Worm (Caenorhabditis elegans) whole organism, early embryonic: ENCODE data around the gene B0280.11.
A peak's percentile ranks its signal among the peaks of the same experiment; 100 is the strongest.

Source experiments
- B0310.2 ChIP-seq: sonication (generic microtip); optimal IDR thresholded peaks from 2 replicates; lab custom pipeline; 2016; ENCODE audit warnings: mild to moderate bottlenecking, missing genetic modification characterization, missing compliant biosample characterization
- F13C5.2 ChIP-seq: sonication (generic microtip); optimal IDR thresholded peaks from 2 replicates; lab custom pipeline; 2017; ENCODE audit warnings: mild to moderate bottlenecking, missing genetic modification characterization, inconsistent platforms, missing compliant biosample characterization
- aly-1 ChIP-seq: sonication (generic microtip); optimal IDR thresholded peaks from 2 replicates; lab custom pipeline; 2016; ENCODE audit warnings: missing genetic modification characterization, missing compliant biosample characterization
- ama-1 ChIP-seq: fragments of 150-350 bp; optimal IDR thresholded peaks from 2 replicates; lab custom pipeline; 2014
- ceh-13 ChIP-seq: fragments of 200-800 bp; sonication (Bioruptor generic); optimal IDR thresholded peaks from 2 replicates; lab custom pipeline; 2018; ENCODE audit warnings: mild to moderate bottlenecking, missing genetic modification characterization, missing compliant biosample characterization
- ceh-36 ChIP-seq: sonication (generic microtip); optimal IDR thresholded peaks from 2 replicates; lab custom pipeline; 2016; ENCODE audit warnings: missing genetic modification characterization, inconsistent platforms, missing compliant biosample characterization
- ets-7 ChIP-seq: sonication (generic microtip); optimal IDR thresholded peaks from 2 replicates; lab custom pipeline; 2016; ENCODE audit warnings: missing genotype, missing genetic modification characterization, missing compliant biosample characterization
- flt-1 ChIP-seq: fragments of 200-800 bp; sonication (Bioruptor generic); IDR thresholded peaks from 2 replicates; pipeline ENCODE4 v1.3.6; 2022; ENCODE audit warnings: missing genetic modification characterization, missing compliant biosample characterization
- hmbx-1 ChIP-seq: sonication (generic microtip); optimal IDR thresholded peaks from 2 replicates; lab custom pipeline; 2016; ENCODE audit warnings: mild to moderate bottlenecking, missing genetic modification characterization, missing compliant biosample characterization
- hmg-4 ChIP-seq: fragments of 200-800 bp; sonication (Bioruptor generic); optimal IDR thresholded peaks from 2 replicates; lab custom pipeline; 2018; ENCODE audit warnings: mild to moderate bottlenecking, missing genetic modification characterization, missing compliant biosample characterization
- hnd-1 ChIP-seq: sonication (generic microtip); optimal IDR thresholded peaks from 2 replicates; lab custom pipeline; 2016; ENCODE audit warnings: missing genetic modification characterization, missing compliant biosample characterization
- pes-1 ChIP-seq: fragments of 200-800 bp; sonication (Bioruptor generic); IDR thresholded peaks from 2 replicates; pipeline ENCODE4 v1.3.6; 2022; ENCODE audit warnings: missing genetic modification reagents, missing genetic modification characterization, missing compliant biosample characterization
- scrt-1 ChIP-seq: fragments of 200-800 bp; sonication (Bioruptor generic); IDR thresholded peaks from 2 replicates; pipeline ENCODE4 v1.3.6; 2022; ENCODE audit warnings: missing genetic modification characterization, missing compliant biosample characterization
- sea-1 ChIP-seq: fragments of 200-800 bp; sonication (Bioruptor generic); conservative IDR thresholded peaks from 2 replicates; pipeline ENCODE4 v1.3.6; 2022; ENCODE audit warnings: missing genetic modification characterization, missing compliant biosample characterization
- tbx-11 ChIP-seq: fragments of 200-800 bp; sonication (Bioruptor generic); IDR thresholded peaks from 2 replicates; pipeline ENCODE4 v1.3.6; 2022; ENCODE audit warnings: missing genetic modification characterization, missing compliant biosample characterization
- tbx-37 ChIP-seq: fragments of 200-800 bp; sonication (Bioruptor generic); conservative IDR thresholded peaks from 2 replicates; pipeline ENCODE4 v1.3.6; 2022; ENCODE audit warnings: missing genetic modification reagents, missing genetic modification characterization, missing compliant biosample characterization
- tra-4 ChIP-seq: sonication (generic microtip); optimal IDR thresholded peaks from 2 replicates; lab custom pipeline; 2017; ENCODE audit warnings: missing genetic modification characterization, missing compliant biosample characterization

B0280.11 gene

DNA sequence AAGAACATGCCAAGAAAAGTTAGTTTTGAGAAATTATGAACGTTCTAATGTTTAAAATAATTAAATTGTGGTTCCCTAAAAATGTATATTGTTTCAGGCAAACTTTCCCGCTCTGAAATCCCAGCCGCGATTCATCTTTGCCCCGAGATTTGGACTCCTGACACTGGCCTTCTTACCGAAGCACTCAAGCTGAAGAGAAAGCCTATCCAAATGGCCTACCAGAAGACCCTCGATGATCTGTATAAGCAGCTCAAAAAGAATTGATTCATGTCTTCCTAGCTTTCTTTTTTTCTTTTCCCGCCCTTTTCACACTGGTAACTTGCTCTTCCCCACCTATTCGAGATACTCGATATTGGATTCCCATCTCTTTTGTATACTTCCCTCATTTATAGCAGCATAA lies 32.0 kb upstream of the B0280.11 start:
- TF ChIP-seq scrt-1 (GFP tag; lab: Robert Waterston, UW) (no peak), tra-4 (tag; lab: Kevin White, UChicago) (no peak), pes-1 (GFP tag; lab: Robert Waterston, UW) (no peak), B0310.2 (no peak), flt-1 (GFP tag; lab: Robert Waterston, UW) (no peak), ceh-13 (GFP tag; lab: Kevin White, UChicago) (no peak), tbx-11 (no peak), ceh-36 (no peak), ama-1 (lab: Kevin White, UChicago) (no peak), ets-7 (tag; lab: Kevin White, UChicago) (no peak)

DNA sequence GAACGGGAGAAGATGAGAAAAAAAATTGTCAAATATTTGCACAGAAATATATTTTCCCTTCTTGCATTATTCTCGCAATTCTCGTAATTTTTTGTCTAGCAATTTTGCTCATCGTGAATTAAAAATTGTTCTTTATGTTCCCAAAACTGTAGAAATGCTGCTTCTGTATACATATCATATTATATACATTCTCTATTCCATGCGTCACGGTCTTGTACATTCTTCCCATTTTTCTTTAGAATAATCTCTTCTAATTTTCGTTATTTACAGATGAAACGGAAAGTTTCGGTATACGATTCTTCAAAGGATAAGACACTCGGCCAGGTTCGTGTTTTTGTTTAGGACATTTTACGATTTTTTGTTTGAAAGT lies 29.5 kb upstream of the B0280.11 start, which contains the start of gene acs-4:
acs-4 (plus strand) TSS at position 271 of the 370 bp plus-strand sequence.
- TF ChIP-seq ceh-36 (no peak), tra-4 (tag; lab: Kevin White, UChicago) (no peak), F13C5.2 (no peak), flt-1 (GFP tag; lab: Robert Waterston, UW) (no peak), ama-1 (lab: Kevin White, UChicago) (no peak), hmg-4 (GFP tag; lab: Kevin White, UChicago) (no peak), scrt-1 (GFP tag; lab: Robert Waterston, UW) (no peak), sea-1 (no peak), pes-1 (GFP tag; lab: Robert Waterston, UW) (no peak), B0310.2 (no peak), ceh-13 (GFP tag; lab: Kevin White, UChicago) (no peak), tbx-11 (no peak), ets-7 (tag; lab: Kevin White, UChicago) (no peak), hmbx-1 (tag; lab: Kevin White, UChicago) (no peak), hnd-1 (no peak), aly-1 (tag; lab: Kevin White, UChicago) (no peak)

- TF ChIP-seq tbx-11 (no peak), B0310.2 (no peak), hmg-4 (GFP tag; lab: Kevin White, UChicago) (no peak), pes-1 (GFP tag; lab: Robert Waterston, UW) (no peak), ceh-13 (GFP tag; lab: Kevin White, UChicago) (no peak), tra-4 (tag; lab: Kevin White, UChicago) (no peak), F13C5.2 (no peak), hmbx-1 (tag; lab: Kevin White, UChicago) (no peak), ceh-36 (no peak), ama-1 (lab: Kevin White, UChicago) (no peak), scrt-1 (GFP tag; lab: Robert Waterston, UW) (no peak), hnd-1 (no peak), sea-1 (no peak), tbx-37 (no peak), flt-1 (GFP tag; lab: Robert Waterston, UW) (no peak), ets-7 (tag; lab: Kevin White, UChicago) (no peak), aly-1 (tag; lab: Kevin White, UChicago) (no peak)
These were observed 28.8 kb upstream of the B0280.11 start for ce11 chrIII:7166664-7167567.

DNA sequence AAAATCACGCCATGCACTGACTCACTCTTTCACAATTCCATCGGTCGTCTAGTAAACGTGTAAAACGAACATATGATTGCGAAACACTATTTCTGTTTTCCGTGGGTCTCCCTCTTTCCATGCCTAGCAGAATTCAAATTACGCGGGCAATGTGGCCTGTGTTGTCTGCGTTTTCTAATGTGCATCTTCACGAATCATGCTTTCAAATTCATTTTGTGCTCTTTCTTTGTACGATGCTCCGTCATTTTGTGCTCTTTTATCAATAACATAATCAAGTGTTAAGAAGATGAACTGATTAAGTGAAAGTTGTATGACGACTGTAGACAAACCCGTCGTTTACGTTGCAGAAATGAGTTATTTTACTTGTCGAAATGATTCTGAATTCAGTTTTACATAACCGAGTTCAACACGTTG lies 27.7 kb upstream of the B0280.11 start:
- no peak for TF ChIP-seq hnd-1
- TF ChIP-seq tbx-37 = no peak
- TF ChIP-seq ceh-36 = no peak
- TF ChIP-seq sea-1 = no peak
- no peak for TF ChIP-seq flt-1 (GFP tag; lab: Robert Waterston, UW)
- TF ChIP-seq aly-1 (tag; lab: Kevin White, UChicago) = no peak
- no peak for TF ChIP-seq hmg-4 (GFP tag; lab: Kevin White, UChicago)
- TF ChIP-seq ceh-13 (GFP tag; lab: Kevin White, UChicago) = no peak
- no peak for TF ChIP-seq tra-4 (tag; lab: Kevin White, UChicago)
- no peak for TF ChIP-seq hmbx-1 (tag; lab: Kevin White, UChicago)
- TF ChIP-seq B0310.2 = no peak
- no peak for TF ChIP-seq tbx-11
- no peak for TF ChIP-seq scrt-1 (GFP tag; lab: Robert Waterston, UW)
- TF ChIP-seq ets-7 (tag; lab: Kevin White, UChicago) = no peak
- no peak for TF ChIP-seq F13C5.2

DNA sequence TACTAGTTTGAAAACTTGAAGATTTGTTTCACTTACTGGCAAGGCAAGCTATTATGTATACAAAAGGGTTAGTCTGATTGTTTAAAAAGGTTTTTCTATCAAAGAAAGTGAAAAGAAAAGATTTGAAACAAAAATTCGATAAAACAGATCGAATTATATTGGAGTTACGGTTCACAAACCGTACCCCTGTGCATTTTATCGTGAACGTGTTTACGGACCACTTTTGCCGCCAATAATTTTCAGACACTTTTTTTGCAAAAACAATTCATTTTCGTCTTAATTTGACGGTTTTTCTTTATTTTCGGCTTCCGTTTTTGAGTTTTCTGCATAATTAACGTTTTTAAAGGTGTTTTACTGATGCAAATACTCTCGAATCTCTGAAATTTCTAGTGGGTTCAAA lies 27.2 kb upstream of the B0280.11 start:
- TF ChIP-seq ceh-13 (GFP tag; lab: Kevin White, UChicago) = no peak
- TF ChIP-seq hmbx-1 (tag; lab: Kevin White, UChicago) = no peak
- TF ChIP-seq pes-1 (GFP tag; lab: Robert Waterston, UW) = no peak
- TF ChIP-seq ceh-36 = no peak
- no peak for TF ChIP-seq flt-1 (GFP tag; lab: Robert Waterston, UW)
- no peak for TF ChIP-seq tbx-11
- TF ChIP-seq tbx-37 = no peak
- TF ChIP-seq F13C5.2 = no peak
- no peak for TF ChIP-seq hnd-1
- no peak for TF ChIP-seq ets-7 (tag; lab: Kevin White, UChicago)
- TF ChIP-seq B0310.2 = no peak
- no peak for TF ChIP-seq sea-1
- TF ChIP-seq aly-1 (tag; lab: Kevin White, UChicago) = no peak
- no peak for TF ChIP-seq hmg-4 (GFP tag; lab: Kevin White, UChicago)
- no peak for TF ChIP-seq scrt-1 (GFP tag; lab: Robert Waterston, UW)

ce11 chrIII:7162065-7162762 lies 24.1 kb upstream of the B0280.11 start, which contains the start of the genes syf-2 and K04G7.1:
syf-2 (minus strand) TSS chrIII:7162115.
K04G7.1 (plus strand) TSS chrIII:7162712.
- TF ChIP-seq aly-1 (tag; lab: Kevin White, UChicago) (no peak), hmg-4 (GFP tag; lab: Kevin White, UChicago) (peak; percentile 69), F13C5.2 (peak; percentile 75)

ce11 chrIII:7161055-7161454 lies 23.0 kb upstream of the B0280.11 start, which contains the start of gene rnp-7:
rnp-7 (minus strand) TSS chrIII:7161155.
- TF ChIP-seq B0310.2 (no peak), hnd-1 (no peak), F13C5.2 (no peak), sea-1 (no peak), ama-1 (lab: Kevin White, UChicago) (no peak), scrt-1 (GFP tag; lab: Robert Waterston, UW) (no peak), ets-7 (tag; lab: Kevin White, UChicago) (no peak)
